Fruit fly (Drosophila melanogaster) whole organism, prepupa: ENCODE measurements around the gene CG10514.

ENCODE experiments used
- Blimp-1 ChIP-seq: fragments of 200-800 bp; sonication (Bioruptor generic); optimal IDR thresholded peaks from 3 replicates; lab custom pipeline; 2017; ENCODE audit warnings: missing biosample characterization, missing genetic modification characterization, mild to moderate bottlenecking, moderate library complexity, missing genetic modification reagents
- CG11294 ChIP-seq: fragments of 200-800 bp; sonication (Bioruptor generic); IDR thresholded peaks from 2 replicates; pipeline ENCODE4 v1.3.6; 2022; ENCODE audit warnings: missing biosample characterization, missing genetic modification characterization
- CG11762 ChIP-seq: fragments of 200-800 bp; sonication (Bioruptor generic); optimal IDR thresholded peaks from 3 replicates; lab custom pipeline; 2016; ENCODE audit warnings: missing biosample characterization, missing genetic modification characterization; ENCODE audit not compliant: insufficient read depth
- CG11902 ChIP-seq: fragments of 200-800 bp; sonication (Bioruptor generic); optimal IDR thresholded peaks from 3 replicates; lab custom pipeline; 2016; ENCODE audit warnings: missing biosample characterization, missing genetic modification characterization
- CG15336 ChIP-seq: fragments of 200-800 bp; sonication (Bioruptor generic); IDR thresholded peaks from 2 replicates; pipeline ENCODE4 v1.3.6; 2022; ENCODE audit warnings: missing biosample characterization, missing genetic modification characterization
- CG16779 ChIP-seq: fragments of 200-800 bp; sonication (Bioruptor generic); optimal IDR thresholded peaks from 3 replicates; lab custom pipeline; 2017; ENCODE audit warnings: missing biosample characterization, mild to moderate bottlenecking, missing genetic modification characterization
- CG3032 ChIP-seq: fragments of 200-800 bp; optimal IDR thresholded peaks from 2 replicates; lab custom pipeline; 2019; ENCODE audit warnings: missing biosample characterization, mild to moderate bottlenecking, missing genetic modification characterization, moderate library complexity
- CG31627 ChIP-seq: fragments of 200-800 bp; sonication (Bioruptor generic); optimal IDR thresholded peaks from 3 replicates; lab custom pipeline; 2016; ENCODE audit warnings: missing biosample characterization, missing genetic modification characterization
- CG34406 ChIP-seq: fragments of 200-800 bp; sonication (Bioruptor generic); optimal IDR thresholded peaks from 3 replicates; lab custom pipeline; 2016; ENCODE audit warnings: missing biosample characterization, missing genetic modification characterization
- CG3919 ChIP-seq: fragments of 200-800 bp; sonication (Bioruptor generic); optimal IDR thresholded peaks from 3 replicates; lab custom pipeline; 2016; ENCODE audit warnings: missing biosample characterization, missing genetic modification characterization
- CG6808 ChIP-seq: fragments of 200-800 bp; sonication (Bioruptor generic); optimal IDR thresholded peaks from 3 replicates; lab custom pipeline; 2017; ENCODE audit warnings: missing biosample characterization, missing genetic modification characterization, mild to moderate bottlenecking, moderate library complexity, missing genetic modification reagents
- CG6854 ChIP-seq: fragments of 200-800 bp; sonication (Bioruptor generic); optimal IDR thresholded peaks from 2 replicates; lab custom pipeline; 2017; ENCODE audit warnings: missing biosample characterization, mild to moderate bottlenecking, missing genetic modification characterization
- Eip78C ChIP-seq: fragments of 200-800 bp; sonication (Bioruptor generic); peaks from one replicate; lab custom pipeline; 2016; ENCODE audit warnings: missing biosample characterization, missing genetic modification characterization
- Ets21C ChIP-seq: fragments of 200-800 bp; sonication (Bioruptor generic); optimal IDR thresholded peaks from 3 replicates; lab custom pipeline; 2016; ENCODE audit warnings: missing biosample characterization, missing genetic modification characterization
- Hr38 ChIP-seq: sonication (Bioruptor generic); optimal IDR thresholded peaks from 2 replicates; lab custom pipeline; 2016; ENCODE audit warnings: missing biosample characterization, missing genetic modification characterization
- Hr4 ChIP-seq: fragments of 200-800 bp; sonication (Bioruptor generic); optimal IDR thresholded peaks from 3 replicates; lab custom pipeline; 2016; ENCODE audit warnings: missing biosample characterization, missing genetic modification characterization
- Lpt ChIP-seq: fragments of 200-800 bp; sonication (Bioruptor generic); optimal IDR thresholded peaks from 3 replicates; lab custom pipeline; 2016; ENCODE audit warnings: missing biosample characterization, missing genetic modification characterization
- OdsH ChIP-seq: fragments of 200-800 bp; sonication (Bioruptor generic); optimal IDR thresholded peaks from 3 replicates; lab custom pipeline; 2016; ENCODE audit warnings: missing biosample characterization, missing genetic modification characterization
- Sox102F ChIP-seq: fragments of 200-800 bp; sonication (Bioruptor generic); optimal IDR thresholded peaks from 2 replicates; lab custom pipeline; 2016; ENCODE audit warnings: missing biosample characterization, mild to moderate bottlenecking, missing genetic modification characterization
- Sox15 ChIP-seq: fragments of 200-800 bp; sonication (Bioruptor generic); optimal IDR thresholded peaks from 3 replicates; lab custom pipeline; 2016; ENCODE audit warnings: missing biosample characterization, missing genetic modification characterization
- dac ChIP-seq: fragments of 200-800 bp; sonication (Bioruptor generic); optimal IDR thresholded peaks from 2 replicates; lab custom pipeline; 2017; ENCODE audit warnings: missing biosample characterization, mild to moderate bottlenecking, missing genetic modification characterization
- eg ChIP-seq: fragments of 200-800 bp; sonication (Bioruptor generic); IDR thresholded peaks from 3 replicates; pipeline ENCODE4 v1.3.6; 2022; ENCODE audit warnings: missing biosample characterization, missing genetic modification characterization
- esn ChIP-seq: fragments of 200-800 bp; sonication (Bioruptor generic); optimal IDR thresholded peaks from 2 replicates; lab custom pipeline; 2016; ENCODE audit warnings: missing biosample characterization, mild to moderate bottlenecking, missing genetic modification characterization, moderate library complexity
- fd59A ChIP-seq: fragments of 200-800 bp; sonication (Bioruptor generic); optimal IDR thresholded peaks from 2 replicates; lab custom pipeline; 2017; ENCODE audit warnings: missing biosample characterization, mild to moderate bottlenecking, missing genetic modification characterization, missing genetic modification reagents
- fkh ChIP-seq: fragments of 200-800 bp; sonication (Bioruptor generic); optimal IDR thresholded peaks from 3 replicates; lab custom pipeline; 2017; ENCODE audit warnings: missing biosample characterization, mild to moderate bottlenecking, missing genetic modification characterization, moderate library complexity
- net ChIP-seq: fragments of 200-800 bp; sonication (Bioruptor generic); optimal IDR thresholded peaks from 3 replicates; lab custom pipeline; 2016; ENCODE audit warnings: missing biosample characterization, missing genetic modification characterization
- pdm3 ChIP-seq: fragments of 200-800 bp; sonication (Bioruptor generic); optimal IDR thresholded peaks from 3 replicates; lab custom pipeline; 2016; ENCODE audit warnings: missing biosample characterization, missing genetic modification characterization
- spab ChIP-seq: fragments of 200-800 bp; sonication (Bioruptor generic); optimal IDR thresholded peaks from 2 replicates; lab custom pipeline; 2017; ENCODE audit warnings: missing biosample characterization, mild to moderate bottlenecking, missing genetic modification characterization, missing genetic modification reagents
- svp ChIP-seq: fragments of 200-800 bp; sonication (Bioruptor generic); peaks from one replicate; lab custom pipeline; 2016; ENCODE audit warnings: missing biosample characterization, missing genetic modification characterization
- topi ChIP-seq: fragments of 200-800 bp; sonication (Bioruptor generic); optimal IDR thresholded peaks from 3 replicates; lab custom pipeline; 2016; ENCODE audit warnings: missing biosample characterization, missing genetic modification characterization
- vri ChIP-seq: fragments of 200-800 bp; sonication (Bioruptor generic); optimal IDR thresholded peaks from 3 replicates; lab custom pipeline; 2016; ENCODE audit warnings: missing biosample characterization, mild to moderate bottlenecking, missing genetic modification characterization

CG10514 gene

dm6 chr3R:25303857-25304440 is 24.3 kb upstream of the CG10514 start, which contains the start of gene CG31436:
CG31436 (plus strand) TSS chr3R:25304137.
- peak; percentile 97 for TF ChIP-seq svp (GFP tag; lab: Kevin White, UChicago)
- no peak for TF ChIP-seq fd59A (GFP tag; lab: Kevin White, UChicago)
- TF ChIP-seq fkh (GFP tag; lab: Kevin White, UChicago), result peak; percentile 45

- TF ChIP-seq CG3919 (GFP tag; lab: Kevin White, UChicago) (no peak), spab (no peak), Hr38 (GFP tag; lab: Kevin White, UChicago) (no peak), CG6854 (no peak), svp (GFP tag; lab: Kevin White, UChicago) (no peak), CG15336 (no peak), OdsH (no peak), CG16779 (tag; lab: Kevin White, UChicago) (no peak), eg (no peak), Ets21C (GFP tag; lab: Kevin White, UChicago) (no peak), CG11902 (GFP tag; lab: Kevin White, UChicago) (no peak), topi (no peak), Sox102F (GFP tag; lab: Kevin White, UChicago) (no peak), pdm3 (no peak), Hr4 (GFP tag; lab: Kevin White, UChicago) (no peak), net (GFP tag; lab: Kevin White, UChicago) (no peak)
Measured at dm6 chr3R:25302239-25302638, 22.6 kb upstream of the CG10514 start, which contains the start of gene CG31370. CG31370 (plus strand) TSS chr3R:25302464.

dm6 chr3R:25300575-25300974 is 20.9 kb upstream of the CG10514 start, which contains the start of gene CG13659:
CG13659 (plus strand) TSS chr3R:25300891.
- no peak for TF ChIP-seq Sox15 (GFP tag; lab: Kevin White, UChicago)
- peak; percentile 3 for TF ChIP-seq vri (GFP tag; lab: Kevin White, UChicago)
- no peak for TF ChIP-seq Eip78C

dm6 chr3R:25299507-25299964 is 19.9 kb upstream of the CG10514 start, which contains the start of gene CG31288:
CG31288 (minus strand) TSS chr3R:25299557.
- TF ChIP-seq Sox102F (GFP tag; lab: Kevin White, UChicago) (no peak), Lpt (no peak), CG11294 (GFP tag; lab: Robert Waterston, UW) (no peak), dac (GFP tag; lab: Kevin White, UChicago) (no peak), CG3032 (tag; lab: Kevin White, UChicago) (no peak), CG6808 (GFP tag; lab: Kevin White, UChicago) (no peak), vri (GFP tag; lab: Kevin White, UChicago) (no peak), Blimp-1 (GFP tag; lab: Kevin White, UChicago) (no peak), CG34406 (GFP tag; lab: Kevin White, UChicago) (no peak), Hr4 (GFP tag; lab: Kevin White, UChicago) (no peak), CG31627 (GFP tag; lab: Kevin White, UChicago) (no peak), topi (no peak)

dm6 chr3R:25297678-25298077 is 18.0 kb upstream of the CG10514 start, which contains the start of gene CG31097:
CG31097 (minus strand) TSS chr3R:25297778.
- TF ChIP-seq esn (GFP tag; lab: Kevin White, UChicago) (no peak), CG11762 (no peak)
